Fruit fly (Drosophila melanogaster): ENCODE measurements around the gene CG16758.

The CG16758 gene

dm6 chr3L:2551137-2551676 is 47.8 kb upstream of the CG16758 start:
- TF ChIP-seq tai (GFP tag; optimal IDR thresholded peaks at IDR 0.05) (no peak), Jra (GFP tag; optimal IDR thresholded peaks at IDR 0.05) (no peak), foxo (GFP tag; optimal IDR thresholded peaks at IDR 0.05) (no peak), Dfd (GFP tag; optimal IDR thresholded peaks at IDR 0.05) (no peak), Mio (GFP tag; optimal IDR thresholded peaks at IDR 0.05) (no peak), h (GFP tag; optimal IDR thresholded peaks at IDR 0.05) (no peak), Sp1 (GFP tag; optimal IDR thresholded peaks at IDR 0.05) (no peak), dmrt93B (GFP tag; optimal IDR thresholded peaks at IDR 0.05) (no peak), dl (GFP tag; optimal IDR thresholded peaks at IDR 0.05; ENCODE audit: insufficient read depth in 1 of 2, partially characterized antibody in 2 of 2) (no peak), CG32264 (GFP tag; optimal IDR thresholded peaks at IDR 0.05) (no peak), CrebA (GFP tag; optimal IDR thresholded peaks at IDR 0.05; ENCODE audit: borderline replicate concordance) (no peak), Vsx2 (GFP tag; optimal IDR thresholded peaks at IDR 0.05; ENCODE audit: partially characterized antibody) (no peak), brk (GFP tag; optimal IDR thresholded peaks at IDR 0.05) (no peak), Hr78 (GFP tag; optimal IDR thresholded peaks at IDR 0.05) (no peak), jim (GFP tag; optimal IDR thresholded peaks at IDR 0.05) (no peak), Myc (optimal IDR thresholded peaks at IDR 0.05) (no peak), OdsH (GFP tag; optimal IDR thresholded peaks at IDR 0.05) (no peak), fru (GFP tag; optimal IDR thresholded peaks at IDR 0.05) (no peak), Hnf4 (GFP tag; optimal IDR thresholded peaks at IDR 0.05) (no peak)

- TF ChIP-seq pan (optimal IDR thresholded peaks at IDR 0.05) (no peak), Hnf4 (GFP tag; optimal IDR thresholded peaks at IDR 0.05) (no peak), GATAd (GFP tag; optimal IDR thresholded peaks at IDR 0.05) (no peak), CG32264 (GFP tag; optimal IDR thresholded peaks at IDR 0.05) (peak; percentile 15), HLH106 (tag; optimal IDR thresholded peaks at IDR 0.05) (peak; percentile 32), brk (GFP tag; optimal IDR thresholded peaks at IDR 0.05) (no peak), sage (GFP tag; optimal IDR thresholded peaks at IDR 0.05) (no peak), psq (GFP tag; optimal IDR thresholded peaks at IDR 0.05) (no peak), sv (GFP tag; optimal IDR thresholded peaks at IDR 0.05) (no peak), fru (GFP tag; optimal IDR thresholded peaks at IDR 0.05) (peak; percentile 22), tai (GFP tag; optimal IDR thresholded peaks at IDR 0.05) (no peak), N (GFP tag; optimal IDR thresholded peaks at IDR 0.05) (no peak), CrebA (GFP tag; optimal IDR thresholded peaks at IDR 0.05; ENCODE audit: borderline replicate concordance) (no peak), jim (GFP tag; optimal IDR thresholded peaks at IDR 0.05) (no peak), dl (GFP tag; optimal IDR thresholded peaks at IDR 0.05; ENCODE audit: insufficient read depth in 1 of 2, partially characterized antibody in 2 of 2) (no peak), Jra (GFP tag; optimal IDR thresholded peaks at IDR 0.05) (no peak), Vsx2 (GFP tag; optimal IDR thresholded peaks at IDR 0.05; ENCODE audit: partially characterized antibody) (no peak), Dif (GFP tag; optimal IDR thresholded peaks at IDR 0.05; ENCODE audit: partially characterized antibody) (no peak), dsf (GFP tag; optimal IDR thresholded peaks at IDR 0.05; ENCODE audit: borderline replicate concordance) (no peak), Myc (optimal IDR thresholded peaks at IDR 0.05) (no peak), ey (GFP tag; optimal IDR thresholded peaks at IDR 0.05) (peak; percentile 20), OdsH (GFP tag; optimal IDR thresholded peaks at IDR 0.05) (no peak), Dfd (GFP tag; optimal IDR thresholded peaks at IDR 0.05) (no peak), Sp1 (GFP tag; optimal IDR thresholded peaks at IDR 0.05) (peak; percentile 28), rgr (GFP tag; optimal IDR thresholded peaks at IDR 0.05) (peak; percentile 15), lola (GFP tag; optimal IDR thresholded peaks at IDR 0.05) (no peak), CG9705 (GFP tag; optimal IDR thresholded peaks at IDR 0.05) (peak; percentile 58), dmrt93B (GFP tag; optimal IDR thresholded peaks at IDR 0.05) (peak; percentile 47), Mio (GFP tag; optimal IDR thresholded peaks at IDR 0.05) (no peak), Hr78 (GFP tag; optimal IDR thresholded peaks at IDR 0.05) (no peak), h (GFP tag; optimal IDR thresholded peaks at IDR 0.05) (peak; percentile 50), Rel (GFP tag; optimal IDR thresholded peaks at IDR 0.05) (no peak), Rel (tag; optimal IDR thresholded peaks at IDR 0.05) (no peak), usp (GFP tag; optimal IDR thresholded peaks at IDR 0.05) (no peak), foxo (GFP tag; optimal IDR thresholded peaks at IDR 0.05) (peak in 1 of 2 experiments; percentile 37), Hr83 (GFP tag; optimal IDR thresholded peaks at IDR 0.05; ENCODE audit: poor library complexity, severe bottlenecking) (no peak), woc (GFP tag; optimal IDR thresholded peaks at IDR 0.05) (no peak), Abd-B (GFP tag; optimal IDR thresholded peaks at IDR 0.05) (no peak), br (GFP tag; optimal IDR thresholded peaks at IDR 0.05) (no peak)
Measured at dm6 chr3L:2548932-2549331, 45.5 kb upstream of the CG16758 start.

Measured in whole organism, wandering third instar larva.